Fruit fly (Drosophila melanogaster) whole organism, embryonic: Measurements from ENCODE around the gene Obp19a.

Experiments
- Ada2b ChIP-seq: fragments of 200-800 bp; sonication (Bioruptor generic); IDR thresholded peaks from 2 replicates; pipeline ENCODE4 v1.3.6; 2022; ENCODE audit warnings: missing biosample characterization, missing genetic modification characterization
- BtbVII ChIP-seq: fragments of 200-800 bp; sonication (Bioruptor generic); optimal IDR thresholded peaks from 3 replicates; lab custom pipeline; 2017; ENCODE audit warnings: missing biosample characterization, mild to moderate bottlenecking, missing genetic modification characterization
- CG10431 ChIP-seq: fragments of 200-800 bp; sonication (Bioruptor generic); optimal IDR thresholded peaks from 3 replicates; lab custom pipeline; 2018; ENCODE audit warnings: missing biosample characterization, mild to moderate bottlenecking, missing genetic modification characterization
- CG10462 ChIP-seq: fragments of 200-800 bp; sonication (Bioruptor generic); optimal IDR thresholded peaks from 2 replicates; lab custom pipeline; 2016; ENCODE audit warnings: missing biosample characterization, missing genetic modification characterization
- CG11398 ChIP-seq: fragments of 200-800 bp; sonication (Bioruptor generic); optimal IDR thresholded peaks from 2 replicates; lab custom pipeline; 2016; ENCODE audit warnings: missing biosample characterization, missing genetic modification characterization
- CG12236 ChIP-seq: fragments of 200-800 bp; sonication (Bioruptor generic); optimal IDR thresholded peaks from 2 replicates; lab custom pipeline; 2016; ENCODE audit warnings: missing biosample characterization, missing genetic modification characterization
- CG12744 ChIP-seq: fragments of 200-800 bp; sonication (Bioruptor generic); optimal IDR thresholded peaks from 2 replicates; lab custom pipeline; 2016; ENCODE audit warnings: missing biosample characterization, missing genetic modification characterization
- CG1602 ChIP-seq: fragments of 200-800 bp; sonication (Bioruptor generic); optimal IDR thresholded peaks from 3 replicates; lab custom pipeline; 2016; ENCODE audit warnings: missing biosample characterization, missing genetic modification characterization
- CG18599 ChIP-seq: fragments of 200-800 bp; sonication (Bioruptor generic); optimal IDR thresholded peaks from 3 replicates; lab custom pipeline; 2017; ENCODE audit warnings: missing biosample characterization, missing genetic modification characterization, mild to moderate bottlenecking, moderate library complexity, missing genetic modification reagents
- CG2202 ChIP-seq: fragments of 200-800 bp; sonication (Bioruptor generic); optimal IDR thresholded peaks from 2 replicates; lab custom pipeline; 2018; ENCODE audit warnings: missing biosample characterization, mild to moderate bottlenecking, missing genetic modification characterization
- CG30020 ChIP-seq: fragments of 200-800 bp; optimal IDR thresholded peaks from 2 replicates; lab custom pipeline; 2019; ENCODE audit warnings: missing biosample characterization, mild to moderate bottlenecking, missing genetic modification characterization, moderate library complexity
- CG30431 ChIP-seq: fragments of 200-800 bp; sonication (Bioruptor generic); optimal IDR thresholded peaks from 2 replicates; lab custom pipeline; 2017; ENCODE audit warnings: missing biosample characterization, missing genetic modification characterization
- CG31365 ChIP-seq: fragments of 200-800 bp; sonication (Bioruptor generic); optimal IDR thresholded peaks from 2 replicates; lab custom pipeline; 2018; ENCODE audit warnings: missing biosample characterization, mild to moderate bottlenecking, missing genetic modification characterization
- CG31388 ChIP-seq: fragments of 200-800 bp; sonication (Bioruptor generic); optimal IDR thresholded peaks from 2 replicates; lab custom pipeline; 2016; ENCODE audit warnings: missing biosample characterization, missing genetic modification characterization
- CG32532 ChIP-seq: fragments of 200-800 bp; sonication (Bioruptor generic); IDR thresholded peaks from 2 replicates; pipeline ENCODE4 v1.3.6; 2022; ENCODE audit warnings: missing biosample characterization, missing genetic modification characterization
- CG3407 ChIP-seq: fragments of 200-800 bp; sonication (Bioruptor generic); optimal IDR thresholded peaks from 2 replicates; lab custom pipeline; 2018; ENCODE audit warnings: missing biosample characterization, mild to moderate bottlenecking, missing genetic modification characterization
- CG34422 ChIP-seq: fragments of 200-800 bp; sonication (Bioruptor generic); IDR thresholded peaks from 3 replicates; pipeline ENCODE4 v1.3.6; 2022; ENCODE audit warnings: missing biosample characterization, missing genetic modification characterization
- CG6791 ChIP-seq: fragments of 200-800 bp; sonication (Bioruptor generic); IDR thresholded peaks from 3 replicates; pipeline ENCODE4 v1.3.6; 2022; ENCODE audit warnings: missing biosample characterization, missing genetic modification characterization; ENCODE audit not compliant: partially characterized antibody
- CG7745 ChIP-seq: fragments of 200-800 bp; sonication (Bioruptor generic); optimal IDR thresholded peaks from 2 replicates; lab custom pipeline; 2018; ENCODE audit warnings: missing biosample characterization, mild to moderate bottlenecking, missing genetic modification characterization, moderate library complexity
- CG7839 ChIP-seq: fragments of 200-800 bp; sonication (Bioruptor generic); optimal IDR thresholded peaks from 3 replicates; lab custom pipeline; 2018; ENCODE audit warnings: missing biosample characterization, mild to moderate bottlenecking, missing genetic modification characterization, moderate library complexity
- CG7987 ChIP-seq: fragments of 200-800 bp; sonication (Bioruptor generic); optimal IDR thresholded peaks from 2 replicates; lab custom pipeline; 2018; ENCODE audit warnings: missing biosample characterization, mild to moderate bottlenecking, missing genetic modification characterization, moderate library complexity
- CG9727 ChIP-seq: fragments of 200-800 bp; sonication (Bioruptor generic); optimal IDR thresholded peaks from 3 replicates; lab custom pipeline; 2017; ENCODE audit warnings: missing biosample characterization, mild to moderate bottlenecking, missing genetic modification characterization
- D19B ChIP-seq: fragments of 200-800 bp; sonication (Bioruptor generic); optimal IDR thresholded peaks from 2 replicates; lab custom pipeline; 2017; ENCODE audit warnings: missing biosample characterization, mild to moderate bottlenecking, missing genetic modification characterization
- E2f1 ChIP-seq: fragments of 200-800 bp; sonication (Bioruptor generic); IDR thresholded peaks from 2 replicates; pipeline ENCODE4 v1.3.6; 2022; ENCODE audit warnings: missing biosample characterization, missing genetic modification characterization
- Fer3 ChIP-seq: fragments of 200-800 bp; sonication (Bioruptor generic); optimal IDR thresholded peaks from 2 replicates; lab custom pipeline; 2018; ENCODE audit warnings: missing biosample characterization, mild to moderate bottlenecking, missing genetic modification characterization, moderate library complexity
- Kr ChIP-seq: fragments of 200-800 bp; sonication (Bioruptor generic); optimal IDR thresholded peaks from 2 replicates; lab custom pipeline; 2017; ENCODE audit warnings: missing biosample characterization, mild to moderate bottlenecking, missing genetic modification characterization
- Lhr ChIP-seq: fragments of 200-800 bp; sonication (Bioruptor generic); optimal IDR thresholded peaks from 3 replicates; lab custom pipeline; 2017; ENCODE audit warnings: mild to moderate bottlenecking, missing biosample characterization, missing genetic modification reagents, missing genetic modification characterization
- Myb ChIP-seq: fragments of 200-800 bp; sonication (Bioruptor generic); optimal IDR thresholded peaks from 2 replicates; lab custom pipeline; 2016; ENCODE audit warnings: missing biosample characterization, missing genetic modification characterization
- NFAT ChIP-seq: fragments of 200-800 bp; sonication (Bioruptor generic); IDR thresholded peaks from 2 replicates; pipeline ENCODE4 v1.3.6; 2022; ENCODE audit warnings: missing biosample characterization, missing genetic modification characterization
- Nf-YA ChIP-seq: fragments of 200-800 bp; sonication (Bioruptor generic); IDR thresholded peaks from 2 replicates; pipeline ENCODE4 v1.3.6; 2022; ENCODE audit warnings: missing biosample characterization, missing genetic modification characterization
- Nf-YC ChIP-seq: fragments of 200-800 bp; optimal IDR thresholded peaks from 3 replicates; lab custom pipeline; 2019; ENCODE audit warnings: missing biosample characterization, mild to moderate bottlenecking, missing genetic modification characterization, moderate library complexity
- Opbp ChIP-seq: fragments of 200-800 bp; sonication (Bioruptor generic); IDR thresholded peaks from 3 replicates; pipeline ENCODE4 v1.3.6; 2022; ENCODE audit warnings: missing biosample characterization, missing genetic modification characterization; ENCODE audit not compliant: partially characterized antibody
- Optix ChIP-seq: fragments of 200-800 bp; sonication (Bioruptor generic); IDR thresholded peaks from 3 replicates; pipeline ENCODE4 v1.3.6; 2022; ENCODE audit warnings: missing biosample characterization, missing genetic modification characterization
- Sin3A ChIP-seq: fragments of >200 bp; optimal IDR thresholded peaks from 2 replicates; lab custom pipeline; 2018
- Sox102F ChIP-seq: fragments of 200-800 bp; sonication (Bioruptor generic); optimal IDR thresholded peaks from 2 replicates; lab custom pipeline; 2018; ENCODE audit warnings: missing biosample characterization, mild to moderate bottlenecking, missing genetic modification characterization, moderate library complexity
- ase ChIP-seq: fragments of 200-800 bp; sonication (Bioruptor generic); IDR thresholded peaks from 3 replicates; pipeline ENCODE4 v1.3.6; 2022; ENCODE audit warnings: missing biosample characterization, missing genetic modification characterization
- dimm ChIP-seq: fragments of 200-800 bp; sonication (Bioruptor generic); IDR thresholded peaks from 2 replicates; pipeline ENCODE4 v1.3.6; 2022; ENCODE audit warnings: missing biosample characterization, missing genetic modification characterization
- esg ChIP-seq: fragments of 200-800 bp; sonication (Bioruptor generic); conservative IDR thresholded peaks from 2 replicates; pipeline ENCODE4 v1.3.6; 2022; ENCODE audit warnings: missing biosample characterization, missing genetic modification characterization
- grau ChIP-seq: fragments of 200-800 bp; optimal IDR thresholded peaks from 3 replicates; lab custom pipeline; 2019; ENCODE audit warnings: missing biosample characterization, mild to moderate bottlenecking, missing genetic modification characterization, moderate library complexity
- gsb ChIP-seq: fragments of 200-800 bp; sonication (Bioruptor generic); IDR thresholded peaks from 2 replicates; pipeline ENCODE4 v1.3.6; 2022; ENCODE audit warnings: missing biosample characterization, missing genetic modification characterization
- hbn ChIP-seq: fragments of 200-800 bp; sonication (Bioruptor generic); IDR thresholded peaks from 2 replicates; pipeline ENCODE4 v1.3.6; 2022; ENCODE audit warnings: missing biosample characterization, missing genetic modification characterization; ENCODE audit not compliant: partially characterized antibody
- inv ChIP-seq: fragments of 200-800 bp; sonication (Bioruptor generic); IDR thresholded peaks from 2 replicates; pipeline ENCODE4 v1.3.6; 2022; ENCODE audit warnings: missing biosample characterization, missing genetic modification characterization; ENCODE audit not compliant: partially characterized antibody
- kah ChIP-seq: fragments of 200-800 bp; sonication (Bioruptor generic); optimal IDR thresholded peaks from 2 replicates; lab custom pipeline; 2018; ENCODE audit warnings: missing biosample characterization, mild to moderate bottlenecking, missing genetic modification characterization
- lmd ChIP-seq: fragments of 200-800 bp; sonication (Bioruptor generic); IDR thresholded peaks from 2 replicates; pipeline ENCODE4 v1.3.6; 2022; ENCODE audit warnings: missing biosample characterization, missing genetic modification characterization
- luna ChIP-seq: fragments of 200-800 bp; sonication (Bioruptor generic); optimal IDR thresholded peaks from 2 replicates; lab custom pipeline; 2016; ENCODE audit warnings: missing biosample characterization, missing genetic modification characterization
- tap ChIP-seq: fragments of 200-800 bp; optimal IDR thresholded peaks from 3 replicates; lab custom pipeline; 2019; ENCODE audit warnings: missing biosample characterization, mild to moderate bottlenecking, missing genetic modification characterization, moderate library complexity
- tna ChIP-seq: fragments of 200-800 bp; sonication (Bioruptor generic); IDR thresholded peaks from 2 replicates; pipeline ENCODE4 v1.3.6; 2022; ENCODE audit warnings: missing biosample characterization, missing genetic modification characterization; ENCODE audit not compliant: partially characterized antibody
- trh ChIP-seq: fragments of 200-800 bp; sonication (Bioruptor generic); optimal IDR thresholded peaks from 2 replicates; lab custom pipeline; 2016; ENCODE audit warnings: missing biosample characterization, missing genetic modification characterization
- ttk ChIP-seq: fragments of 200-800 bp; sonication (Bioruptor generic); IDR thresholded peaks from 2 replicates; pipeline ENCODE4 v2.1.2; 2022; ENCODE audit warnings: missing biosample characterization, missing genetic modification characterization

The Obp19a gene

DNA sequence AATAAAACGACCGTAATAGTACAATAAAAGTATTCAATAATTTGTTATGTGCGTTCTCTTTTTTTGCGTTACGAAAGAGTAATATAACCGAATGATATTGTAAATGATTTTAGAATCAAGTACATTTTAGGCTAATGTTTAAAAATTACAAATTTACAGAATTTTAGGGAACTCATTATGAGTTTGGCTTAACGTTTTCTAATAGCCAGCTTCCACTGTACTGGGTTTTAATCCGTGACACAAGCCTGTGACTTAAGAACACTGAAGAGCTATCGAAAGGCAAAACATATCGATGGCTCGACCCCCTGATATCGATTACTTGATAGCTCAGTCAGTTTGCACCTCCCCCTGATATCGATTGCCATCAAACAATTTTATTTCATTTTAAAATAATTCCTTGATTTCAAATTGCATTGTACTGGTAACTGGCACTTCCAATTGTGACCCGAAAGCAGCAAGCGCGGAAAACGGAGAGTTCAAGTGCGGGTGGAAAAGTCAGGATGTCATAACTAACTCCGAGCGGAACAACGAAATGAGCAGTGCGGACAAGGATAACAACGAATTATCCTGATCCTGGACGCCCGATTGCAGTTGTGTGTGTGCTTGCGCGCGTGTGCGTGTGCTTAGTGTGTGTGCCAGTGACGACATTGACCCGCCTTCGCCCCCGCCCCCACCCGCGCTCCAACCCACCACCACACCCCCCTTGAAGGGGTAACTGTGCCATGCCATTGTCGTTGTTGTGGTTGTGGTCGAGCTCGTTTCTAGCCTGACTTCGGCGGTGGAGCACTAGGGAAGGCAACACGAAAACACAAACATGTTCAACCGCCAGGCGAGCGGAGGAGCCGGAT is 21.3 kb upstream of the Obp19a start, which contains the start of gene HERC2 (continued):
- peak; percentile 69 for TF ChIP-seq Myb (GFP tag; lab: Kevin White, UChicago)
- TF ChIP-seq hbn: peak; percentile 82
- TF ChIP-seq ase: 0 out of 3 replicates have a peak, but pooled peaks have one; percentile 29
- TF ChIP-seq CG7987: no peak
- TF ChIP-seq Kr (GFP tag; lab: Kevin White, UChicago): no peak
- no peak for TF ChIP-seq Nf-YC (tag; lab: Kevin White, UChicago)
- TF ChIP-seq CG34422 (GFP tag; lab: Robert Waterston, UW): no peak
- peak; percentile 31 for TF ChIP-seq CG9727 (GFP tag; lab: Kevin White, UChicago)
- peak; percentile 90 for TF ChIP-seq tna (GFP tag; lab: Robert Waterston, UW)
- TF ChIP-seq CG10431: no peak
- no peak for TF ChIP-seq CG11398
- no peak for TF ChIP-seq kah
- TF ChIP-seq ttk (GFP tag; lab: Robert Waterston, UW): peak; percentile 45; the same call in 1 of the 2 replicates
- no peak for TF ChIP-seq CG7745
- TF ChIP-seq Sin3A: peak; percentile 5
- no peak for TF ChIP-seq Optix (GFP tag; lab: Robert Waterston, UW)
- no peak; the same call in 1 of the 2 replicates for TF ChIP-seq esg (GFP tag; lab: Robert Waterston, UW)
- peak; percentile 94 for TF ChIP-seq Opbp (GFP tag; lab: Robert Waterston, UW)
- TF ChIP-seq tap: no peak
- peak; percentile 41; the same call in 1 of the 2 replicates for TF ChIP-seq lmd
- no peak for TF ChIP-seq Lhr
- peak; percentile 31; the same call in 1 of the 2 replicates for TF ChIP-seq E2f1 (GFP tag; lab: Robert Waterston, UW)
- TF ChIP-seq CG30020 (tag; lab: Kevin White, UChicago): peak; percentile 46
- TF ChIP-seq Sox102F (GFP tag; lab: Kevin White, UChicago): no peak
- TF ChIP-seq CG6791 (GFP tag; lab: Robert Waterston, UW): peak; percentile 95
- TF ChIP-seq grau: peak; percentile 95
- TF ChIP-seq dimm (GFP tag; lab: Robert Waterston, UW): no peak
- no peak for TF ChIP-seq BtbVII (GFP tag; lab: Kevin White, UChicago)
- TF ChIP-seq CG2202 (tag; lab: Kevin White, UChicago): no peak
- no peak for TF ChIP-seq CG31388 (GFP tag; lab: Kevin White, UChicago)
- TF ChIP-seq CG1602: peak; percentile 14
- TF ChIP-seq Nf-YA (GFP tag; lab: Robert Waterston, UW): no peak
- TF ChIP-seq CG12236 (GFP tag; lab: Kevin White, UChicago): no peak
- no peak for TF ChIP-seq trh (GFP tag; lab: Kevin White, UChicago)
- TF ChIP-seq NFAT (GFP tag; lab: Robert Waterston, UW): peak; percentile 81
- no peak for TF ChIP-seq CG31365 (tag; lab: Kevin White, UChicago)
- peak; percentile 75 for TF ChIP-seq CG32532
- no peak for TF ChIP-seq CG3407 (GFP tag; lab: Kevin White, UChicago)
- TF ChIP-seq Ada2b (GFP tag; lab: Robert Waterston, UW): peak; percentile 53; the same call in 1 of the 2 replicates
- TF ChIP-seq inv (GFP tag; lab: Robert Waterston, UW): peak; percentile 79
- TF ChIP-seq CG7839 (tag; lab: Kevin White, UChicago): no peak
- TF ChIP-seq CG18599: no peak
- no peak for TF ChIP-seq CG10462
- peak; percentile 12 for TF ChIP-seq Fer3
- no peak for TF ChIP-seq gsb (GFP tag; lab: Robert Waterston, UW)
- no peak for TF ChIP-seq D19B (GFP tag; lab: Kevin White, UChicago)
- TF ChIP-seq CG12744 (GFP tag; lab: Kevin White, UChicago): peak; percentile 9
- no peak for TF ChIP-seq luna (GFP tag; lab: Kevin White, UChicago)
- TF ChIP-seq CG30431 (GFP tag; lab: Kevin White, UChicago): peak; percentile 0
